Fruit fly (Drosophila melanogaster) whole organism, prepupa: Measurements from ENCODE around the gene CG33995.
A peak's percentile ranks its signal among the peaks of the same experiment; 100 is the strongest.

Experiments used
- CG32006 ChIP-seq: fragments of 200-800 bp; sonication (Bioruptor generic); optimal IDR thresholded peaks from 3 replicates; lab custom pipeline; 2017; ENCODE audit warnings: missing biosample characterization, mild to moderate bottlenecking, missing genetic modification characterization
- CG3919 ChIP-seq: fragments of 200-800 bp; sonication (Bioruptor generic); optimal IDR thresholded peaks from 3 replicates; lab custom pipeline; 2016; ENCODE audit warnings: missing biosample characterization, missing genetic modification characterization
- CG4318 ChIP-seq: fragments of 200-800 bp; sonication (Bioruptor generic); optimal IDR thresholded peaks from 3 replicates; lab custom pipeline; 2017; ENCODE audit warnings: missing biosample characterization, mild to moderate bottlenecking, missing genetic modification characterization
- fd59A ChIP-seq: fragments of 200-800 bp; sonication (Bioruptor generic); optimal IDR thresholded peaks from 2 replicates; lab custom pipeline; 2017; ENCODE audit warnings: missing biosample characterization, mild to moderate bottlenecking, missing genetic modification characterization, missing genetic modification reagents

DNA sequence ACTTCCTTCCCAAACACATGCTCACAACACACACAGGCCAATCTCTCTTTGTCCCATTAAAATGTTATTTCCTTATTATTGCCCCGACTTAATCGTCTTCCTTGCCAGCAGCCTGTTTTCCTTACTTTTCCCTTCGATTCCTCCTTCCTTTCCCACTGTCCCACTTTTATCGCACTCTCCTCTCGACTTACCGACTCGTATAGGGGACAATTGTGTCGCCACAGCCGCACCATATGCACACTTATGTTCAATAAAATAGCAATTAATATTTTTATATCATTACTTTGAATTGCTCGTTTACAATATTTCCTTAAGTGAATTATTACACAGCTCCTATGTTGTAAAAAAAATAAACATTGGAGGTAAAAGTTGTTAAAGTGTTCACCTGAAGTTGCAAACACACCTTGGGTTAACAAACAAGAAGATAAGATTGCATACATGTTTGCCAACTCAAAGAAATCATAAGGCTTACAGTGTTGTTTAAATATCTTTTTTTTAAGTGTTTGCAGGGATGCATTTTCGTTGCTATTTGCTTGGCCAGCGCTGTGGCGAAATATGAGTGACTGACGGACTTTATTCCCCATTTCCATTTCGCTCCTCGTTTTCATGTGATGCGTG lies 43.9 kb downstream of the CG33995 start:
- TF ChIP-seq CG3919 (peak; percentile 89), CG32006 (peak; percentile 92), CG4318 (GFP tag; lab: Kevin White, UChicago) (peak; percentile 81), fd59A (GFP tag; lab: Kevin White, UChicago) (peak; percentile 82)
